Fruit fly (Drosophila melanogaster) S2 (cell line): Measurements from ENCODE around the gene CG10064.

Experiments used
- CG8478 ChIP-seq: fragments of >200 bp; optimal IDR thresholded peaks from 2 replicates; lab custom pipeline; 2018
- CTCF ChIP-seq, 2 experiments: fragments of >200 bp; optimal IDR thresholded peaks; 2 replicates each; lab custom pipeline; 2018

The CG10064 gene

dm6 chr3L:6967797-6968196 lies at the start of gene CG10064:
Gene CG10064 (minus strand): TSS chr3L:6967897.
- TF ChIP-seq CTCF (optimal IDR thresholded peaks at IDR 0.05; lab: Kevin White, UChicago): no peak
- TF ChIP-seq CG8478: no peak

- TF ChIP-seq CTCF (optimal IDR thresholded peaks at IDR 0.05; lab: Kevin White, UChicago) (peak; percentile 30 to 48), CG8478 (no peak)
Measured at dm6 chr3L:7013568-7014305, 46.0 kb upstream of the CG10064 start.

dm6 chr3L:7012271-7012670 lies 44.6 kb upstream of the CG10064 start:
- no peak for TF ChIP-seq CG8478
- TF ChIP-seq CTCF (optimal IDR thresholded peaks at IDR 0.05; lab: Kevin White, UChicago): no peak

- TF ChIP-seq CTCF (optimal IDR thresholded peaks at IDR 0.05; lab: Kevin White, UChicago): no peak
- no peak for TF ChIP-seq CG8478
Measured at dm6 chr3L:7009886-7010285, 42.2 kb upstream of the CG10064 start.

- TF ChIP-seq CG8478 (no peak), CTCF (optimal IDR thresholded peaks at IDR 0.05; lab: Kevin White, UChicago) (no peak)
Measured at dm6 chr3L:7009411-7009810, 41.7 kb upstream of the CG10064 start.

dm6 chr3L:7008351-7008750 lies 40.7 kb upstream of the CG10064 start:
- TF ChIP-seq CTCF (optimal IDR thresholded peaks at IDR 0.05; lab: Kevin White, UChicago): no peak
- TF ChIP-seq CG8478: no peak

dm6 chr3L:7006421-7006820 lies 38.7 kb upstream of the CG10064 start:
- TF ChIP-seq CTCF (optimal IDR thresholded peaks at IDR 0.05; lab: Kevin White, UChicago) (no peak), CG8478 (no peak)

dm6 chr3L:7003132-7003531 lies 35.4 kb upstream of the CG10064 start:
- TF ChIP-seq CTCF (optimal IDR thresholded peaks at IDR 0.05; lab: Kevin White, UChicago) (no peak), CG8478 (no peak)

- TF ChIP-seq CG8478 (no peak), CTCF (optimal IDR thresholded peaks at IDR 0.05; lab: Kevin White, UChicago) (no peak)
Measured at dm6 chr3L:7002355-7002754, 34.7 kb upstream of the CG10064 start.

dm6 chr3L:7001855-7002254 lies 34.2 kb upstream of the CG10064 start:
- no peak for TF ChIP-seq CTCF (optimal IDR thresholded peaks at IDR 0.05; lab: Kevin White, UChicago)
- no peak for TF ChIP-seq CG8478

- TF ChIP-seq CTCF (optimal IDR thresholded peaks at IDR 0.05; lab: Kevin White, UChicago) (no peak), CG8478 (no peak)
Measured at dm6 chr3L:6999993-7000392, 32.3 kb upstream of the CG10064 start.

- no peak for TF ChIP-seq CTCF (optimal IDR thresholded peaks at IDR 0.05; lab: Kevin White, UChicago)
- TF ChIP-seq CG8478: no peak
Measured at dm6 chr3L:6998692-6999091, 31.0 kb upstream of the CG10064 start, which contains the start of gene Mp. Gene Mp (plus strand): TSS chr3L:6998843.

dm6 chr3L:6997410-6997809 lies 29.7 kb upstream of the CG10064 start:
- TF ChIP-seq CG8478: no peak
- TF ChIP-seq CTCF (optimal IDR thresholded peaks at IDR 0.05; lab: Kevin White, UChicago): no peak

- TF ChIP-seq CTCF (optimal IDR thresholded peaks at IDR 0.05; lab: Kevin White, UChicago): no peak
- no peak for TF ChIP-seq CG8478
Measured at dm6 chr3L:6996907-6997306, 29.2 kb upstream of the CG10064 start.

dm6 chr3L:6995364-6995749 lies 27.7 kb upstream of the CG10064 start:
- no peak for TF ChIP-seq CG8478
- peak; percentile 81 to 86 for TF ChIP-seq CTCF (optimal IDR thresholded peaks at IDR 0.05; lab: Kevin White, UChicago)

- TF ChIP-seq CTCF (optimal IDR thresholded peaks at IDR 0.05; lab: Kevin White, UChicago): peak; percentile 69 to 89
Measured at dm6 chr3L:6994464-6995363, 27.0 kb upstream of the CG10064 start.
